Fruit fly (Drosophila melanogaster) whole organism, embryonic: ENCODE measurements around the gene Stat92E.
A peak's percentile ranks its signal among the peaks of the same experiment; 100 is the strongest.

ENCODE experiments used
- B-H1 ChIP-seq: fragments of 200-800 bp; sonication (Bioruptor generic); IDR thresholded peaks from 3 replicates; pipeline ENCODE4 v1.3.6; 2022; ENCODE audit warnings: missing biosample characterization, missing genetic modification characterization
- CG10209 ChIP-seq: fragments of 200-800 bp; sonication (Bioruptor generic); optimal IDR thresholded peaks from 3 replicates; lab custom pipeline; 2017; ENCODE audit warnings: missing biosample characterization, mild to moderate bottlenecking, missing genetic modification characterization, missing genetic modification reagents
- CG10654 ChIP-seq: fragments of 200-800 bp; sonication (Bioruptor generic); optimal IDR thresholded peaks from 2 replicates; lab custom pipeline; 2016; ENCODE audit warnings: missing biosample characterization, missing genetic modification characterization
- CG11093 ChIP-seq: fragments of 200-800 bp; sonication (Bioruptor generic); IDR thresholded peaks from 3 replicates; pipeline ENCODE4 v1.3.6; 2022; ENCODE audit warnings: missing biosample characterization, missing genetic modification characterization
- CG12299 ChIP-seq: fragments of 200-800 bp; sonication (Bioruptor generic); optimal IDR thresholded peaks from 2 replicates; lab custom pipeline; 2018; ENCODE audit warnings: missing biosample characterization, mild to moderate bottlenecking, missing genetic modification characterization
- CG12659 ChIP-seq: fragments of 200-800 bp; sonication (Bioruptor generic); optimal IDR thresholded peaks from 3 replicates; lab custom pipeline; 2017; ENCODE audit warnings: mild to moderate bottlenecking, missing biosample characterization, missing genetic modification reagents, missing genetic modification characterization
- CG12744 ChIP-seq: fragments of 200-800 bp; sonication (Bioruptor generic); optimal IDR thresholded peaks from 2 replicates; lab custom pipeline; 2016; ENCODE audit warnings: missing biosample characterization, missing genetic modification characterization
- CG12769 ChIP-seq: fragments of 200-800 bp; sonication (Bioruptor generic); optimal IDR thresholded peaks from 2 replicates; lab custom pipeline; 2019; ENCODE audit warnings: missing biosample characterization, mild to moderate bottlenecking, missing genetic modification characterization, moderate library complexity
- CG13296 ChIP-seq: fragments of 200-800 bp; sonication (Bioruptor generic); optimal IDR thresholded peaks from 3 replicates; lab custom pipeline; 2018; ENCODE audit warnings: missing biosample characterization, mild to moderate bottlenecking, missing genetic modification characterization
- CG13624 ChIP-seq: fragments of 200-800 bp; sonication (Bioruptor generic); optimal IDR thresholded peaks from 2 replicates; lab custom pipeline; 2016; ENCODE audit warnings: missing biosample characterization, missing genetic modification characterization
- CG13775 ChIP-seq: fragments of 200-800 bp; sonication (Bioruptor generic); optimal IDR thresholded peaks from 3 replicates; lab custom pipeline; 2017; ENCODE audit warnings: missing biosample characterization, mild to moderate bottlenecking, missing genetic modification characterization
- CG15479 ChIP-seq: fragments of 200-800 bp; sonication (Bioruptor generic); optimal IDR thresholded peaks from 3 replicates; lab custom pipeline; 2019; ENCODE audit warnings: missing biosample characterization, mild to moderate bottlenecking, missing genetic modification characterization, moderate library complexity
- CG15696 ChIP-seq: fragments of 200-800 bp; sonication (Bioruptor generic); optimal IDR thresholded peaks from 2 replicates; lab custom pipeline; 2019; ENCODE audit warnings: missing biosample characterization, mild to moderate bottlenecking, missing genetic modification characterization, moderate library complexity
- CG17328 ChIP-seq: fragments of 200-800 bp; sonication (Bioruptor generic); IDR thresholded peaks from 2 replicates; pipeline ENCODE4 v1.3.6; 2022; ENCODE audit warnings: missing biosample characterization, missing genetic modification characterization
- CG1792 ChIP-seq: fragments of 200-800 bp; sonication (Bioruptor generic); optimal IDR thresholded peaks from 2 replicates; lab custom pipeline; 2016; ENCODE audit warnings: missing biosample characterization, missing genetic modification characterization
- CG18262 ChIP-seq: fragments of 200-800 bp; optimal IDR thresholded peaks from 3 replicates; lab custom pipeline; 2019; ENCODE audit warnings: missing biosample characterization, mild to moderate bottlenecking, missing genetic modification characterization, moderate library complexity
- CG1832 ChIP-seq: fragments of 200-800 bp; sonication (Bioruptor generic); optimal IDR thresholded peaks from 2 replicates; lab custom pipeline; 2017; ENCODE audit warnings: missing biosample characterization, mild to moderate bottlenecking, missing genetic modification characterization, inconsistent platforms
- CG18476 ChIP-seq: fragments of 200-800 bp; sonication (Bioruptor generic); optimal IDR thresholded peaks from 2 replicates; lab custom pipeline; 2016; ENCODE audit warnings: missing biosample characterization, mild to moderate bottlenecking, missing genetic modification characterization
- CG18619 ChIP-seq: fragments of 200-800 bp; sonication (Bioruptor generic); optimal IDR thresholded peaks from 3 replicates; lab custom pipeline; 2017; ENCODE audit warnings: missing biosample characterization, mild to moderate bottlenecking, missing genetic modification characterization
- CG2120 ChIP-seq: fragments of 200-800 bp; sonication (Bioruptor generic); optimal IDR thresholded peaks from 3 replicates; lab custom pipeline; 2016; ENCODE audit warnings: missing biosample characterization, missing genetic modification characterization
- CG31441 ChIP-seq: fragments of 200-800 bp; sonication (Bioruptor generic); IDR thresholded peaks from 2 replicates; pipeline ENCODE4 v1.3.6; 2022; ENCODE audit warnings: missing biosample characterization, missing genetic modification characterization
- CG32532 ChIP-seq: fragments of 200-800 bp; sonication (Bioruptor generic); IDR thresholded peaks from 2 replicates; pipeline ENCODE4 v1.3.6; 2022; ENCODE audit warnings: missing biosample characterization, missing genetic modification characterization
- CG32767 ChIP-seq: fragments of 200-800 bp; sonication (Bioruptor generic); IDR thresholded peaks from 2 replicates; pipeline ENCODE4 v1.3.6; 2022; ENCODE audit warnings: missing biosample characterization, missing genetic modification characterization
- CG4282 ChIP-seq: fragments of 200-800 bp; sonication (Bioruptor generic); optimal IDR thresholded peaks from 2 replicates; lab custom pipeline; 2016; ENCODE audit warnings: missing biosample characterization, missing genetic modification characterization
- CG4424 ChIP-seq: fragments of 200-800 bp; sonication (Bioruptor generic); optimal IDR thresholded peaks from 3 replicates; lab custom pipeline; 2016; ENCODE audit warnings: missing biosample characterization, missing genetic modification characterization
- CG6791 ChIP-seq: fragments of 200-800 bp; sonication (Bioruptor generic); IDR thresholded peaks from 3 replicates; pipeline ENCODE4 v1.3.6; 2022; ENCODE audit warnings: missing biosample characterization, missing genetic modification characterization; ENCODE audit not compliant: partially characterized antibody
- CG9609 ChIP-seq: fragments of 200-800 bp; sonication (Bioruptor generic); optimal IDR thresholded peaks from 3 replicates; lab custom pipeline; 2016; ENCODE audit warnings: missing biosample characterization, missing genetic modification characterization
- D ChIP-seq, 2 experiments: fragments of 200-800 bp in 1 of 2; fragments of >200 bp in 1 of 2; sonication (Bioruptor generic) in 1 of 2; optimal IDR thresholded peaks; 2 replicates in 1 of 2; 3 replicates in 1 of 2; lab custom pipeline; 2017; ENCODE audit warnings: mild to moderate bottlenecking in 1 of 2, missing biosample characterization in 1 of 2, missing genetic modification characterization in 1 of 2, missing genetic modification reagents in 1 of 2
- Drgx ChIP-seq: fragments of 200-800 bp; sonication (Bioruptor generic); IDR thresholded peaks from 2 replicates; pipeline ENCODE4 v1.3.6; 2022; ENCODE audit warnings: missing biosample characterization, missing genetic modification characterization
- ERR ChIP-seq: fragments of 200-800 bp; sonication (Bioruptor generic); optimal IDR thresholded peaks from 2 replicates; lab custom pipeline; 2016; ENCODE audit warnings: missing biosample characterization, missing genetic modification characterization
- Hr78 ChIP-seq, 2 experiments: fragments of 200-800 bp in 1 of 2; fragments of >200 bp in 1 of 2; sonication (Bioruptor generic) in 1 of 2; optimal IDR thresholded peaks; 2 replicates each; lab custom pipeline; 2017 to 2019; ENCODE audit warnings: missing biosample characterization in 2 of 2, missing genetic modification characterization in 2 of 2, mild to moderate bottlenecking in 1 of 2, moderate library complexity in 1 of 2
- Lim3 ChIP-seq: fragments of 200-800 bp; sonication (Bioruptor generic); IDR thresholded peaks from 2 replicates; pipeline ENCODE4 v1.3.6; 2022; ENCODE audit warnings: missing biosample characterization, missing genetic modification characterization
- MBD-R2 ChIP-seq: fragments of 200-800 bp; sonication (Bioruptor generic); IDR thresholded peaks from 2 replicates; pipeline ENCODE4 v1.3.6; 2022; ENCODE audit warnings: missing biosample characterization, missing genetic modification characterization
- NC2β ChIP-seq: fragments of 200-800 bp; sonication (Bioruptor generic); optimal IDR thresholded peaks from 2 replicates; lab custom pipeline; 2016; ENCODE audit warnings: missing biosample characterization, missing genetic modification characterization
- Taf1 ChIP-seq: fragments of 200-800 bp; sonication (Bioruptor generic); IDR thresholded peaks from 2 replicates; pipeline ENCODE4 v1.3.6; 2022; ENCODE audit warnings: missing biosample characterization, missing genetic modification characterization
- Vsx1 ChIP-seq: fragments of 200-800 bp; sonication (Bioruptor generic); optimal IDR thresholded peaks from 2 replicates; lab custom pipeline; 2017; ENCODE audit warnings: missing biosample characterization, mild to moderate bottlenecking, missing genetic modification characterization, missing genetic modification reagents
- YL-1 ChIP-seq: fragments of 200-800 bp; sonication (Bioruptor generic); optimal IDR thresholded peaks from 3 replicates; lab custom pipeline; 2017; ENCODE audit warnings: missing biosample characterization, mild to moderate bottlenecking, missing genetic modification characterization
- chm ChIP-seq: fragments of 200-800 bp; sonication (Bioruptor generic); IDR thresholded peaks from 2 replicates; pipeline ENCODE4 v1.3.6; 2022; ENCODE audit warnings: missing biosample characterization, missing genetic modification characterization
- da ChIP-seq: fragments of 200-800 bp; sonication (Bioruptor generic); optimal IDR thresholded peaks from 2 replicates; lab custom pipeline; 2016; ENCODE audit warnings: missing biosample characterization, missing genetic modification characterization
- exex ChIP-seq: fragments of 200-800 bp; sonication (Bioruptor generic); optimal IDR thresholded peaks from 4 replicates; lab custom pipeline; 2018; ENCODE audit warnings: missing biosample characterization, mild to moderate bottlenecking, missing genetic modification characterization, moderate library complexity
- fru ChIP-seq: fragments of >200 bp; optimal IDR thresholded peaks from 2 replicates; lab custom pipeline; 2017
- ftz-f1 ChIP-seq: fragments of 200-800 bp; sonication (Bioruptor generic); optimal IDR thresholded peaks from 2 replicates; lab custom pipeline; 2016; ENCODE audit warnings: missing biosample characterization, missing genetic modification characterization
- fu2 ChIP-seq: fragments of 200-800 bp; sonication (Bioruptor generic); optimal IDR thresholded peaks from 2 replicates; lab custom pipeline; 2016; ENCODE audit warnings: missing biosample characterization, missing genetic modification characterization
- hkb ChIP-seq, 2 experiments: fragments of 200-800 bp in 1 of 2; fragments of >200 bp in 1 of 2; sonication (Bioruptor generic) in 1 of 2; IDR thresholded peaks in 1 of 2; optimal IDR thresholded peaks in 1 of 2; 2 replicates each; pipeline versions ENCODE4 v1.3.6 to Lab custom; 2017 to 2022; ENCODE audit warnings: missing biosample characterization in 1 of 2, missing genetic modification characterization in 1 of 2
- p53 ChIP-seq: fragments of 200-800 bp; sonication (Bioruptor generic); optimal IDR thresholded peaks from 2 replicates; lab custom pipeline; 2016; ENCODE audit warnings: missing biosample characterization, missing genetic modification characterization
- pho ChIP-seq: fragments of 200-800 bp; sonication (Bioruptor generic); optimal IDR thresholded peaks from 2 replicates; lab custom pipeline; 2016; ENCODE audit warnings: missing biosample characterization, missing genetic modification characterization
- row ChIP-seq: fragments of 200-800 bp; sonication (Bioruptor generic); IDR thresholded peaks from 3 replicates; pipeline ENCODE4 v1.3.6; 2022; ENCODE audit warnings: missing biosample characterization, missing genetic modification characterization
- scrt ChIP-seq: fragments of 200-800 bp; sonication (Bioruptor generic); optimal IDR thresholded peaks from 2 replicates; lab custom pipeline; 2018; ENCODE audit warnings: missing biosample characterization, mild to moderate bottlenecking, missing genetic modification characterization, moderate library complexity
- sqz ChIP-seq: fragments of 200-800 bp; sonication (Bioruptor generic); optimal IDR thresholded peaks from 3 replicates; lab custom pipeline; 2018; ENCODE audit warnings: missing biosample characterization, mild to moderate bottlenecking, missing genetic modification characterization

The Stat92E gene

DNA sequence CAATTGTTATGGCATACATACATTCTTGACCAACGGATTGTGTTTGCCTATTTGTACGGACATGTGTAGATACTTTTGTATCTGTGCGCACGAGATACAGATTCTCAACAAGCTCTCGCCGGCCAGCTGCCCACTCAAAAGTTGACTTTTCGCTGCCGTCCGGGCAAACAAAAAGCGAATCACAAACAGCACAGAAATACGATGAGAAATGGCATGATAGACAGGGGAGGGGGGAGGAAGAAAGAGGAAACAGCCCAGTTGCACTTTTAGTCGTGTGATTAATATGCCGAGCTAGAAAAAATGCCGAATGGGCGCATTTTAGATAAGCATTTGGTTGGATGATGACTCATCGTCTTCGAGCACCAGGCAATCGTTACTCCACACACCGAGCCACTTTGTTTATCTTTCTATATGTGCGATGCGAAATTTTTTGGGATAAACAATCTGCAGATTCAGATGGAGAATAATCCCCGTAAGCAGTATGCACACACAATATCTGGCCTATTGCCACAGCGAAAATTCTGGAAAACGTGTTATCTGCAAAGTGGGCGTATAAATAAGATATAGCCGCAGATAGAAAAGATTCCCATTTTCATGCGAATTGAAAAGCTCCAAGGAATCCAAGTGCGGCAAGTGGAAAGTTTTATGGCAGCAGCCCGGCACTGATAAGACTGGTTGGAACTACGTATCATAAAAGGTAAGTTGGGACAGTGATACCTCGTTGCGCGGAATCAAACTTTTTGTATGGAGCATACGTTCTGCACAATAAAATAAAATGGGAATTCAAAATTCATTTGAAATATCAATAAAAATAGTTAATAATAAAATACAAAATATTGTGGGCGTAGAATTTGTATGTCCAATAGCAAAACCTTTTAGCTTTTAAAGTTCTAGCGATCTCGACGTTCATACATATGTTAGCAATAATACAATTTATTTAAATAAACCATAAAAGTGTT, 5.2 kb downstream of the Stat92E start (continued):
- no peak for TF ChIP-seq CG10654 (GFP tag; lab: Kevin White, UChicago)
- no peak for TF ChIP-seq pho (GFP tag; lab: Kevin White, UChicago)
- TF ChIP-seq CG1792 = no peak
- no peak for TF ChIP-seq CG32767 (GFP tag; lab: Robert Waterston, UW)
- no peak for TF ChIP-seq CG1832
- no peak for TF ChIP-seq fru (lab: Kevin White, UChicago)
- no peak for TF ChIP-seq NC2β (GFP tag; lab: Kevin White, UChicago)
- no peak for TF ChIP-seq CG13775 (GFP tag; lab: Kevin White, UChicago)
- peak; percentile 26; the same call in 1 of the 2 replicates for TF ChIP-seq CG31441
- TF ChIP-seq fu2 (GFP tag; lab: Kevin White, UChicago) = no peak
- no peak for TF ChIP-seq CG12659 (GFP tag; lab: Kevin White, UChicago)
- TF ChIP-seq CG18476 (GFP tag; lab: Kevin White, UChicago) = no peak
- no peak for TF ChIP-seq CG11093 (GFP tag; lab: Robert Waterston, UW)
- no peak for TF ChIP-seq CG4282 (GFP tag; lab: Kevin White, UChicago)
- no peak for TF ChIP-seq Taf1 (GFP tag; lab: Robert Waterston, UW)
- peak; percentile 18 for TF ChIP-seq CG2120
- no peak for TF ChIP-seq Hr78 (GFP tag; optimal IDR thresholded peaks at IDR 0.05; lab: Kevin White, UChicago)
- no peak for TF ChIP-seq Lim3
- TF ChIP-seq CG15696 = no peak
- TF ChIP-seq Vsx1 (GFP tag; lab: Kevin White, UChicago) = no peak
- TF ChIP-seq CG13296 = no peak
- TF ChIP-seq chm (GFP tag; lab: Robert Waterston, UW) = no peak
- no peak for TF ChIP-seq ERR (GFP tag; lab: Kevin White, UChicago)
- TF ChIP-seq Drgx (GFP tag; lab: Robert Waterston, UW) = no peak
- TF ChIP-seq CG6791 (GFP tag; lab: Robert Waterston, UW) = no peak
- no peak for TF ChIP-seq CG10209 (GFP tag; lab: Kevin White, UChicago)
- TF ChIP-seq p53 (GFP tag; lab: Kevin White, UChicago) = no peak
- no peak for TF ChIP-seq ftz-f1
- no peak for TF ChIP-seq YL-1 (GFP tag; lab: Kevin White, UChicago)
- no peak for TF ChIP-seq MBD-R2 (GFP tag; lab: Robert Waterston, UW)
- no peak for TF ChIP-seq CG32532 (GFP tag; lab: Robert Waterston, UW)
- no peak for TF ChIP-seq da (GFP tag; lab: Kevin White, UChicago)
- no peak for TF ChIP-seq CG18262 (tag; lab: Kevin White, UChicago)
- TF ChIP-seq CG15479 (GFP tag; lab: Kevin White, UChicago) = peak; percentile 76
- no peak for TF ChIP-seq B-H1 (GFP tag; lab: Robert Waterston, UW)
- TF ChIP-seq CG18619 (GFP tag; lab: Kevin White, UChicago) = peak; percentile 30
- no peak for TF ChIP-seq CG4424 (GFP tag; lab: Kevin White, UChicago)
- TF ChIP-seq CG12769 = peak; percentile 38
- peak; percentile 32; the same call in 1 of the 3 replicates for TF ChIP-seq row (GFP tag; lab: Robert Waterston, UW)
- TF ChIP-seq CG17328 = no peak
- TF ChIP-seq CG12299 (tag; lab: Kevin White, UChicago) = no peak
- TF ChIP-seq CG12744 (GFP tag; lab: Kevin White, UChicago) = no peak
- TF ChIP-seq scrt = no peak
- TF ChIP-seq exex (tag; lab: Kevin White, UChicago) = no peak
- no peak for TF ChIP-seq CG13624 (GFP tag; lab: Kevin White, UChicago)
- no peak for TF ChIP-seq CG9609
- TF ChIP-seq sqz (GFP tag; lab: Kevin White, UChicago) = no peak
- no peak for TF ChIP-seq hkb (optimal IDR thresholded peaks at IDR 0.05; lab: Kevin White, UChicago)
- TF ChIP-seq hkb (GFP tag; IDR thresholded peaks at IDR 0.05; lab: Robert Waterston, UW) = no peak
- no peak for TF ChIP-seq D (optimal IDR thresholded peaks at IDR 0.05; lab: Kevin White, UChicago)
- no peak for TF ChIP-seq D (GFP tag; optimal IDR thresholded peaks at IDR 0.05; lab: Kevin White, UChicago)
